Fruit fly (Drosophila melanogaster) whole organism, embryonic: ENCODE data around the gene Nf-YC.

Experiments
- Aef1 ChIP-seq: fragments of 200-800 bp; sonication (Bioruptor generic); IDR thresholded peaks from 3 replicates; pipeline ENCODE4 v1.3.6; 2022; ENCODE audit warnings: missing biosample characterization, missing genetic modification characterization
- CG10267 ChIP-seq: fragments of 200-800 bp; sonication (Bioruptor generic); optimal IDR thresholded peaks from 2 replicates; lab custom pipeline; 2018; ENCODE audit warnings: missing biosample characterization, mild to moderate bottlenecking, missing genetic modification characterization, moderate library complexity
- CG12659 ChIP-seq: fragments of 200-800 bp; sonication (Bioruptor generic); optimal IDR thresholded peaks from 3 replicates; lab custom pipeline; 2017; ENCODE audit warnings: mild to moderate bottlenecking, missing biosample characterization, missing genetic modification reagents, missing genetic modification characterization
- CG15479 ChIP-seq: fragments of 200-800 bp; sonication (Bioruptor generic); optimal IDR thresholded peaks from 3 replicates; lab custom pipeline; 2019; ENCODE audit warnings: missing biosample characterization, mild to moderate bottlenecking, missing genetic modification characterization, moderate library complexity
- CG2120 ChIP-seq: fragments of 200-800 bp; sonication (Bioruptor generic); optimal IDR thresholded peaks from 3 replicates; lab custom pipeline; 2016; ENCODE audit warnings: missing biosample characterization, missing genetic modification characterization
- CG30431 ChIP-seq: fragments of 200-800 bp; sonication (Bioruptor generic); optimal IDR thresholded peaks from 2 replicates; lab custom pipeline; 2017; ENCODE audit warnings: missing biosample characterization, missing genetic modification characterization
- CG42726 ChIP-seq: fragments of 200-800 bp; sonication (Bioruptor generic); IDR thresholded peaks from 2 replicates; pipeline ENCODE4 v1.3.6; 2022; ENCODE audit warnings: missing biosample characterization, missing genetic modification characterization; ENCODE audit not compliant: partially characterized antibody
- CG4282 ChIP-seq: fragments of 200-800 bp; sonication (Bioruptor generic); optimal IDR thresholded peaks from 2 replicates; lab custom pipeline; 2016; ENCODE audit warnings: missing biosample characterization, missing genetic modification characterization
- CG4360 ChIP-seq: fragments of 200-800 bp; sonication (Bioruptor generic); IDR thresholded peaks from 2 replicates; pipeline ENCODE4 v1.3.6; 2022; ENCODE audit warnings: missing biosample characterization, missing genetic modification characterization
- CG4617 ChIP-seq: fragments of 200-800 bp; sonication (Bioruptor generic); optimal IDR thresholded peaks from 3 replicates; lab custom pipeline; 2016; ENCODE audit warnings: missing biosample characterization, missing genetic modification characterization, borderline replicate concordance
- CG4820 ChIP-seq: fragments of 200-800 bp; sonication (Bioruptor generic); optimal IDR thresholded peaks from 3 replicates; lab custom pipeline; 2016; ENCODE audit warnings: missing biosample characterization, missing genetic modification characterization
- CG7372 ChIP-seq: fragments of 200-800 bp; sonication (Bioruptor generic); IDR thresholded peaks from 2 replicates; pipeline ENCODE4 v1.3.6; 2022; ENCODE audit warnings: missing biosample characterization, missing genetic modification characterization
- CG8765 ChIP-seq: fragments of 200-800 bp; sonication (Bioruptor generic); IDR thresholded peaks from 2 replicates; pipeline ENCODE4 v1.3.6; 2022; ENCODE audit warnings: missing biosample characterization, missing genetic modification characterization
- CG9215 ChIP-seq: fragments of 200-800 bp; sonication (Bioruptor generic); IDR thresholded peaks from 2 replicates; pipeline ENCODE4 v1.3.6; 2022; ENCODE audit warnings: missing biosample characterization, missing genetic modification characterization
- CG9817 ChIP-seq: fragments of 200-800 bp; sonication (Bioruptor generic); optimal IDR thresholded peaks from 2 replicates; lab custom pipeline; 2018; ENCODE audit warnings: missing biosample characterization, mild to moderate bottlenecking, missing genetic modification characterization, moderate library complexity
- CG9932 ChIP-seq: fragments of 200-800 bp; sonication (Bioruptor generic); IDR thresholded peaks from 2 replicates; pipeline ENCODE4 v1.3.6; 2022; ENCODE audit warnings: missing biosample characterization, missing genetic modification characterization
- CoRest ChIP-seq: fragments of 200-800 bp; sonication (Bioruptor generic); optimal IDR thresholded peaks from 3 replicates; lab custom pipeline; 2018; ENCODE audit warnings: missing biosample characterization, mild to moderate bottlenecking, missing genetic modification characterization, moderate library complexity
- D ChIP-seq, 2 experiments: fragments of 200-800 bp in 1 of 2; fragments of >200 bp in 1 of 2; sonication (Bioruptor generic) in 1 of 2; optimal IDR thresholded peaks; 2 replicates in 1 of 2; 3 replicates in 1 of 2; lab custom pipeline; 2017; ENCODE audit warnings: mild to moderate bottlenecking in 1 of 2, missing biosample characterization in 1 of 2, missing genetic modification characterization in 1 of 2, missing genetic modification reagents in 1 of 2
- Dfd ChIP-seq, 2 experiments: fragments of >200 bp; optimal IDR thresholded peaks; 2 replicates each; lab custom pipeline; 2017; ENCODE audit warnings: missing biosample characterization in 2 of 2, missing genetic modification characterization in 2 of 2
- Dip3 ChIP-seq: fragments of 200-800 bp; sonication (Bioruptor generic); optimal IDR thresholded peaks from 3 replicates; lab custom pipeline; 2016; ENCODE audit warnings: missing biosample characterization, missing genetic modification characterization
- Eip74EF ChIP-seq, 2 experiments: fragments of 200-800 bp in 1 of 2; fragments of >200 bp in 1 of 2; sonication (Bioruptor generic) in 1 of 2; optimal IDR thresholded peaks; 2 replicates each; lab custom pipeline; 2017 to 2019; ENCODE audit warnings: missing biosample characterization in 2 of 2, missing genetic modification characterization in 2 of 2, mild to moderate bottlenecking in 1 of 2, moderate library complexity in 1 of 2
- Fer1 ChIP-seq: fragments of 200-800 bp; sonication (Bioruptor generic); optimal IDR thresholded peaks from 2 replicates; lab custom pipeline; 2017; ENCODE audit warnings: missing biosample characterization, mild to moderate bottlenecking, missing genetic modification characterization
- Hsf ChIP-seq: fragments of 200-800 bp; sonication (Bioruptor generic); optimal IDR thresholded peaks from 3 replicates; lab custom pipeline; 2016; ENCODE audit warnings: missing biosample characterization, missing genetic modification characterization
- Mad ChIP-seq: fragments of 200-800 bp; sonication (Bioruptor generic); optimal IDR thresholded peaks from 2 replicates; lab custom pipeline; 2016; ENCODE audit warnings: missing biosample characterization, missing genetic modification characterization
- Mes4 ChIP-seq: fragments of 200-800 bp; sonication (Bioruptor generic); optimal IDR thresholded peaks from 2 replicates; lab custom pipeline; 2016; ENCODE audit warnings: missing biosample characterization, missing genetic modification characterization
- Mrtf ChIP-seq: fragments of 200-800 bp; sonication (Bioruptor generic); IDR thresholded peaks from 3 replicates; pipeline ENCODE4 v1.3.6; 2022; ENCODE audit warnings: missing biosample characterization, missing genetic modification characterization
- NC2α ChIP-seq: fragments of 200-800 bp; sonication (Bioruptor generic); optimal IDR thresholded peaks from 2 replicates; lab custom pipeline; 2016; ENCODE audit warnings: missing biosample characterization, missing genetic modification characterization
- NC2β ChIP-seq: fragments of 200-800 bp; sonication (Bioruptor generic); optimal IDR thresholded peaks from 2 replicates; lab custom pipeline; 2016; ENCODE audit warnings: missing biosample characterization, missing genetic modification characterization
- Poxn ChIP-seq: fragments of 200-800 bp; sonication (Bioruptor generic); IDR thresholded peaks from 2 replicates; pipeline ENCODE4 v1.3.6; 2022; ENCODE audit warnings: missing biosample characterization, missing genetic modification characterization
- Rfx ChIP-seq: fragments of 200-800 bp; sonication (Bioruptor generic); IDR thresholded peaks from 2 replicates; pipeline ENCODE4 v1.3.6; 2022; ENCODE audit warnings: missing biosample characterization, missing genetic modification characterization
- Sin3A ChIP-seq: fragments of >200 bp; optimal IDR thresholded peaks from 2 replicates; lab custom pipeline; 2018
- Sox100B ChIP-seq: fragments of 200-800 bp; sonication (Bioruptor generic); optimal IDR thresholded peaks from 3 replicates; lab custom pipeline; 2018; ENCODE audit warnings: missing biosample characterization, mild to moderate bottlenecking, missing genetic modification characterization
- aop ChIP-seq: fragments of 200-800 bp; sonication (Bioruptor generic); IDR thresholded peaks from 2 replicates; pipeline ENCODE4 v1.3.6; 2022; ENCODE audit warnings: missing biosample characterization, missing genetic modification characterization
- caup ChIP-seq: fragments of 200-800 bp; sonication (Bioruptor generic); optimal IDR thresholded peaks from 3 replicates; lab custom pipeline; 2017; ENCODE audit warnings: missing biosample characterization, mild to moderate bottlenecking, missing genetic modification characterization, moderate library complexity; ENCODE audit not compliant: severe bottlenecking
- chm ChIP-seq: fragments of 200-800 bp; sonication (Bioruptor generic); IDR thresholded peaks from 2 replicates; pipeline ENCODE4 v1.3.6; 2022; ENCODE audit warnings: missing biosample characterization, missing genetic modification characterization
- disco-r ChIP-seq: fragments of 200-800 bp; sonication (Bioruptor generic); optimal IDR thresholded peaks from 2 replicates; lab custom pipeline; 2016; ENCODE audit warnings: missing biosample characterization, missing genetic modification characterization
- dmrt99B ChIP-seq: fragments of 200-800 bp; sonication (Bioruptor generic); optimal IDR thresholded peaks from 2 replicates; lab custom pipeline; 2018; ENCODE audit warnings: missing biosample characterization, mild to moderate bottlenecking, missing genetic modification characterization, moderate library complexity
- ems ChIP-seq: fragments of 200-800 bp; sonication (Bioruptor generic); optimal IDR thresholded peaks from 3 replicates; lab custom pipeline; 2016; ENCODE audit warnings: missing biosample characterization, missing genetic modification characterization
- jigr1 ChIP-seq: fragments of 200-800 bp; sonication (Bioruptor generic); IDR thresholded peaks from 3 replicates; pipeline ENCODE4 v1.3.6; 2022; ENCODE audit warnings: missing biosample characterization, missing genetic modification characterization
- ken ChIP-seq: fragments of 200-800 bp; sonication (Bioruptor generic); IDR thresholded peaks from 3 replicates; pipeline ENCODE4 v1.3.6; 2022; ENCODE audit warnings: missing biosample characterization, missing genetic modification characterization
- kni ChIP-seq: fragments of 200-800 bp; sonication (Bioruptor generic); optimal IDR thresholded peaks from 3 replicates; lab custom pipeline; 2017; ENCODE audit warnings: mild to moderate bottlenecking, missing biosample characterization, missing genetic modification reagents, missing genetic modification characterization
- maf-S ChIP-seq: fragments of 200-800 bp; sonication (Bioruptor generic); optimal IDR thresholded peaks from 2 replicates; lab custom pipeline; 2016; ENCODE audit warnings: missing biosample characterization, missing genetic modification characterization
- nom ChIP-seq: fragments of 200-800 bp; sonication (Bioruptor generic); optimal IDR thresholded peaks from 2 replicates; lab custom pipeline; 2017; ENCODE audit warnings: missing biosample characterization, missing genetic modification characterization, mild to moderate bottlenecking, moderate library complexity, missing genetic modification reagents
- onecut ChIP-seq: fragments of 200-800 bp; sonication (Bioruptor generic); IDR thresholded peaks from 2 replicates; pipeline ENCODE4 v1.3.6; 2022; ENCODE audit warnings: missing biosample characterization, missing genetic modification characterization
- sc ChIP-seq, 3 experiments: fragments of >200 bp in 2 of 3; fragments of 200-800 bp in 1 of 3; sonication (Bioruptor generic) in 1 of 3; optimal IDR thresholded peaks; 2 replicates in 2 of 3; 3 replicates in 1 of 3; lab custom pipeline; 2017; ENCODE audit warnings: mild to moderate bottlenecking in 1 of 3, missing biosample characterization in 1 of 3, missing genetic modification characterization in 1 of 3, missing genetic modification reagents in 1 of 3
- sens ChIP-seq: fragments of 200-800 bp; sonication (Bioruptor generic); peaks from one replicate; lab custom pipeline; 2016; ENCODE audit warnings: missing biosample characterization, missing genetic modification characterization
- slp2 ChIP-seq: fragments of 200-800 bp; sonication (Bioruptor generic); optimal IDR thresholded peaks from 2 replicates; lab custom pipeline; 2016; ENCODE audit warnings: missing biosample characterization, missing genetic modification characterization
- unc-4 ChIP-seq: fragments of 200-800 bp; sonication (Bioruptor generic); IDR thresholded peaks from 2 replicates; pipeline ENCODE4 v1.3.6; 2022; ENCODE audit warnings: missing biosample characterization, missing genetic modification characterization; ENCODE audit not compliant: partially characterized antibody
- zen2 ChIP-seq: fragments of 200-800 bp; sonication (Bioruptor generic); IDR thresholded peaks from 3 replicates; pipeline ENCODE4 v1.3.6; 2022; ENCODE audit warnings: missing biosample characterization, missing genetic modification characterization; ENCODE audit not compliant: partially characterized antibody

Nf-YC gene

DNA sequence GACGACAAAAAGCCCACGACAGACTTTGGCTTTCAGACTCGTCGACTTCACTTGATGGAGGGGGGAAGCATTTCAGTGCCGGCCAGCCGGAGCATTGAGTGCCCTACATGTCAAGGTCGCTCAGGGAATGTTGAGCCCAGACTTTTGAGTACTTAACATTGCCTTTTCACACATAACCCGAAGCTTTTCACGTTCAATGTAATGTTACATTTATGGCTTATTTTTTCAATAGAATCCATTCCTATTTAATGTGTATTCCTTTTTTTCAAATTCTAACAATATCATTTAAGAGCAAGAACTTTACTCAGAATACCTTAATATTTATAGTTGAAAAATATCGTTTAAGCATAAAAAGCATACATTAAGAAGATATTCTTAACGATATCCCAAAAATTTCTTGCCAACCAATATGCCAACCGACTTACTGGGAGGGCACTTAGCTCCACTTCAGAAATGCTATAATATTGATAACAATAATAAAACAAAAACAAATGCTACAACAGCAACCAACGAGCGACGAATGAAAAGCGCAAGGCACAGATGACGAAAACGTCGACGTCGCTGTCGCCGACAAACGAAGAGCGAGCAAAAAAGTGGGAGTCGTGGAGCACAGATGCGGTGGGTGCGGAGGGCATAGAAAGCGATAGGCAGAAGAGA lies 39.2 kb upstream of the Nf-YC start (continued):
- TF ChIP-seq CG42726 (GFP tag; lab: Robert Waterston, UW) = no peak
- TF ChIP-seq Aef1 (GFP tag; lab: Robert Waterston, UW) = peak; percentile 67
- no peak for TF ChIP-seq disco-r (GFP tag; lab: Kevin White, UChicago)
- peak; percentile 53 for TF ChIP-seq CG12659
- peak; percentile 39; the same call in 1 of the 2 replicates for TF ChIP-seq onecut (GFP tag; lab: Robert Waterston, UW)
- no peak for TF ChIP-seq ken (GFP tag; lab: Robert Waterston, UW)
- peak; percentile 79 for TF ChIP-seq ems (GFP tag; lab: Kevin White, UChicago)
- TF ChIP-seq sc (optimal IDR thresholded peaks at IDR 0.05; lab: Kevin White, UChicago) = no peak
- peak; percentile 74 for TF ChIP-seq sc (GFP tag; optimal IDR thresholded peaks at IDR 0.05; lab: Kevin White, UChicago)
- peak; percentile 83 for TF ChIP-seq CG9215
- peak; percentile 78 for TF ChIP-seq CG4820 (GFP tag; lab: Kevin White, UChicago)
- peak; percentile 76 for TF ChIP-seq dmrt99B
- peak; percentile 74 for TF ChIP-seq CG10267 (tag; lab: Kevin White, UChicago)
- peak; percentile 41 for TF ChIP-seq kni (GFP tag; lab: Kevin White, UChicago)
- TF ChIP-seq D (optimal IDR thresholded peaks at IDR 0.05; lab: Kevin White, UChicago) = no peak
- TF ChIP-seq D (GFP tag; optimal IDR thresholded peaks at IDR 0.05; lab: Kevin White, UChicago) = peak; percentile 86
- TF ChIP-seq CG9817 = no peak
- TF ChIP-seq CG2120 (GFP tag; lab: Kevin White, UChicago) = peak; percentile 52
- TF ChIP-seq sens (GFP tag; lab: Kevin White, UChicago) = peak; percentile 98
- TF ChIP-seq CG15479 = no peak
- peak; percentile 45 for TF ChIP-seq Hsf (GFP tag; lab: Kevin White, UChicago)
- no peak for TF ChIP-seq Mes4 (GFP tag; lab: Kevin White, UChicago)
- TF ChIP-seq CG9932 (GFP tag; lab: Robert Waterston, UW) = peak; percentile 79
- no peak for TF ChIP-seq CG4282
- no peak for TF ChIP-seq Mad (GFP tag; lab: Kevin White, UChicago)
- no peak for TF ChIP-seq Sin3A (lab: Kevin White, UChicago)
- TF ChIP-seq Poxn (GFP tag; lab: Robert Waterston, UW) = no peak
- TF ChIP-seq CoRest = peak; percentile 64
- TF ChIP-seq unc-4 (GFP tag; lab: Robert Waterston, UW) = no peak
- TF ChIP-seq CG4617 (GFP tag; lab: Kevin White, UChicago) = no peak
- peak; percentile 82 for TF ChIP-seq Dip3 (GFP tag; lab: Kevin White, UChicago)
- peak; percentile 59 for TF ChIP-seq CG7372 (GFP tag; lab: Robert Waterston, UW)
- peak; percentile 36; the same call in 1 of the 2 replicates for TF ChIP-seq CG8765 (GFP tag; lab: Robert Waterston, UW)
- no peak for TF ChIP-seq maf-S (GFP tag; lab: Kevin White, UChicago)
- peak; percentile 73 for TF ChIP-seq caup (GFP tag; lab: Kevin White, UChicago)
- no peak for TF ChIP-seq zen2 (GFP tag; lab: Robert Waterston, UW)
- no peak for TF ChIP-seq Dfd (GFP tag; optimal IDR thresholded peaks at IDR 0.05; lab: Kevin White, UChicago)
- 0 out of 3 replicates have a peak, but pooled peaks have one; percentile 48 for TF ChIP-seq Mrtf
- no peak; the same call in 1 of the 2 replicates for TF ChIP-seq chm (GFP tag; lab: Robert Waterston, UW)
- peak; percentile 71; the same call in 2 of the 3 replicates for TF ChIP-seq jigr1 (GFP tag; lab: Robert Waterston, UW)
- TF ChIP-seq slp2 (GFP tag; lab: Kevin White, UChicago) = peak; percentile 89
- peak; percentile 82 for TF ChIP-seq Fer1 (GFP tag; lab: Kevin White, UChicago)
- TF ChIP-seq nom (GFP tag; lab: Kevin White, UChicago) = peak; percentile 44
- TF ChIP-seq CG4360 (GFP tag; lab: Robert Waterston, UW) = no peak
- peak; percentile 93 for TF ChIP-seq Sox100B (GFP tag; lab: Kevin White, UChicago)
- TF ChIP-seq aop (GFP tag; lab: Robert Waterston, UW) = no peak
- TF ChIP-seq Rfx (GFP tag; lab: Robert Waterston, UW) = peak; percentile 88
- TF ChIP-seq Eip74EF (GFP tag; optimal IDR thresholded peaks at IDR 0.05; lab: Kevin White, UChicago) = peak in 1 of 2 experiments; percentile 93
- peak; percentile 10 for TF ChIP-seq CG30431
- no peak for TF ChIP-seq NC2β (GFP tag; lab: Kevin White, UChicago)
- TF ChIP-seq NC2α = no peak
